Fruit fly (Drosophila melanogaster): ENCODE data around the gene CG4789.

CG4789 gene

DNA sequence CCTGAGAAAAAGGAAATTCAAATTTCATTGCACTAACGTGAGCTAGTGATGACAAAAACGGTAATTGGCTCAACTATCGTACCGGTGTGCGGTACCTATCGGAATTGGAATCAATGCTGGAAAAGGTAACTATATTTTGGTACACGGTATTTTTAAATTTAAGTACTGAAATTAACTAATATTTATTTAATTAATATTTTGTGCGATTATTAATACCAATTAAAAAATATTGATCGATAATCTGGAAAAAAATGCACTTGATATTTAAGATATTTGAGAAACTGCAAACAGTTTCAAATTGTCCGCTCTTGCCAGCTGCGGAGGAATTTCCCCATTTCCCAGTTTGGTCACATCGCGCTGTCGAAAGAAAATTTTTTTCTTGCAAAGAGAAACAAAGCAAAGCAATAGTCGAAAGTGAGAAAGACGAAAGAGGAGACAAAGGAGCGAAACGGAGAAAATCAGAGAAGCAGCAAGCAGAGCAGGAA lies 13.3 kb upstream of the CG4789 start (continued):
- TF ChIP-seq CG2129 (GFP tag; IDR thresholded peaks at IDR 0.05; ENCODE audit: partially characterized antibody) (peak; percentile 44; the same call in 1 of the 2 replicates), Scr (GFP tag; IDR thresholded peaks at IDR 0.05; ENCODE audit: partially characterized antibody) (peak; percentile 66), Rfx (GFP tag; IDR thresholded peaks at IDR 0.05) (peak; percentile 28; the same call in 1 of the 2 replicates), HLH4C (GFP tag; IDR thresholded peaks at IDR 0.05; ENCODE audit: partially characterized antibody) (0 out of 3 replicates have a peak, but pooled peaks have one; percentile 51), yki (optimal IDR thresholded peaks at IDR 0.05) (no peak)

DNA sequence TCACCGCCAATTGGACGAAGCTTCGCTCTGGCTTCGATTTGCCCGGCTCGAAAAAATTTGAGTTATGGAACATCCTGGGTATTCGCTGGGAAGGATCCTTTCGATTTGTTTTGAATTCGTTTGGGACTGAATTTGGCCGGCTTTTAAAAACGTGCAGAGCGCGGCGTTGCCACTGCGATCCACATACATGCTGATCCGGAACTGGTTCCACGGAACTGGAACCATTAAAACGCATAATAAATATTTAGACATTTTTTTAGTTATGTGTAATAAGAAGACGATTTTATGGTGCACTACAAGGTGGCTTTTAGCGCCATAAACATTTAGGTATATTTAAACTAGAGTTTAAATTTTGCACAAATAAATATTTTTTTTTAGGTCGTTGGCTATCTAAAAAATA lies 9.7 kb upstream of the CG4789 start, which contains the start of gene Rrp45:
Gene Rrp45, minus strand, starts transcription at position 209 of the 400 bp plus-strand sequence.
- TF ChIP-seq pita (GFP tag; optimal IDR thresholded peaks at IDR 0.05) (no peak), CG6765 (GFP tag; optimal IDR thresholded peaks at IDR 0.05) (no peak), Med (GFP tag) (peak; percentile 64), CG4282 (GFP tag; optimal IDR thresholded peaks at IDR 0.05) (no peak), zen2 (GFP tag; IDR thresholded peaks at IDR 0.05; ENCODE audit: partially characterized antibody) (no peak), scrt (GFP tag; optimal IDR thresholded peaks at IDR 0.05) (no peak), ind (GFP tag; optimal IDR thresholded peaks at IDR 0.05) (no peak), CG2712 (tag; optimal IDR thresholded peaks at IDR 0.05) (no peak), slp2 (GFP tag; optimal IDR thresholded peaks at IDR 0.05) (no peak), CG15011 (GFP tag; optimal IDR thresholded peaks at IDR 0.05) (no peak), CG3281 (GFP tag; optimal IDR thresholded peaks at IDR 0.05) (no peak), Chrac-16 (GFP tag; optimal IDR thresholded peaks at IDR 0.05) (no peak), CG18011 (GFP tag; optimal IDR thresholded peaks at IDR 0.05) (no peak), br (optimal IDR thresholded peaks at IDR 0.05) (no peak), yki (optimal IDR thresholded peaks at IDR 0.05) (no peak), Vsx1 (GFP tag; optimal IDR thresholded peaks at IDR 0.05) (no peak), wek (GFP tag; optimal IDR thresholded peaks at IDR 0.05) (no peak), Oli (tag; optimal IDR thresholded peaks at IDR 0.05) (no peak), mam (GFP tag; optimal IDR thresholded peaks at IDR 0.05) (no peak), pnt (GFP tag; optimal IDR thresholded peaks at IDR 0.05) (no peak), CG9817 (tag; optimal IDR thresholded peaks at IDR 0.05) (no peak), vfl (GFP tag; optimal IDR thresholded peaks at IDR 0.05) (no peak), knrl (GFP tag; IDR thresholded peaks at IDR 0.05; ENCODE audit: partially characterized antibody) (peak; percentile 20; the same call in 1 of the 3 replicates), mld (GFP tag; IDR thresholded peaks at IDR 0.05; ENCODE audit: partially characterized antibody) (no peak), dpn (GFP tag; optimal IDR thresholded peaks at IDR 0.05) (no peak), Mes4 (GFP tag; optimal IDR thresholded peaks at IDR 0.05) (no peak), sc (optimal IDR thresholded peaks at IDR 0.05) (no peak), sc (GFP tag; optimal IDR thresholded peaks at IDR 0.05) (no peak), sr (GFP tag; IDR thresholded peaks at IDR 0.05) (no peak), Spps (tag; optimal IDR thresholded peaks at IDR 0.05) (no peak), Gsc (GFP tag; IDR thresholded peaks at IDR 0.05) (no peak), Lim3 (GFP tag; IDR thresholded peaks at IDR 0.05) (no peak), CG33213 (GFP tag; optimal IDR thresholded peaks at IDR 0.05) (no peak), CG6272 (GFP tag; IDR thresholded peaks at IDR 0.05) (no peak), Opbp (GFP tag; IDR thresholded peaks at IDR 0.05; ENCODE audit: partially characterized antibody) (no peak), CG5180 (GFP tag; optimal IDR thresholded peaks at IDR 0.05) (no peak), peb (GFP tag; IDR thresholded peaks at IDR 0.05) (no peak), CG10366 (GFP tag; IDR thresholded peaks at IDR 0.05) (no peak), Dp (GFP tag; optimal IDR thresholded peaks at IDR 0.05) (peak; percentile 41), bsh (GFP tag; optimal IDR thresholded peaks at IDR 0.05) (no peak), sens (GFP tag) (peak; percentile 9), CG32772 (GFP tag; IDR thresholded peaks at IDR 0.05) (no peak), CG13775 (GFP tag; optimal IDR thresholded peaks at IDR 0.05) (no peak), chn (GFP tag; optimal IDR thresholded peaks at IDR 0.05) (no peak), nerfin-2 (GFP tag; IDR thresholded peaks at IDR 0.05; ENCODE audit: partially characterized antibody) (no peak), dm (GFP tag; optimal IDR thresholded peaks at IDR 0.05) (peak; percentile 66)

Measured in whole organism, embryonic.